Worm (Caenorhabditis elegans) whole organism, L4/young adult: ENCODE data around the gene R52.4.

Experiments
- W03F9.2 ChIP-seq: fragments of 150-350 bp; optimal IDR thresholded peaks from 2 replicates; lab custom pipeline; 2014; ENCODE audit warnings: missing biosample characterization, missing genetic modification characterization
- dao-5 ChIP-seq: sonication (generic microtip); optimal IDR thresholded peaks from 2 replicates; lab custom pipeline; 2016; ENCODE audit warnings: missing genotype, missing genetic modification characterization, moderate library complexity, missing compliant biosample characterization
- him-1 ChIP-seq: sonication (generic microtip); optimal IDR thresholded peaks from 2 replicates; lab custom pipeline; 2016; ENCODE audit warnings: missing genotype, missing genetic modification reagents, missing genetic modification characterization, missing compliant biosample characterization

DNA sequence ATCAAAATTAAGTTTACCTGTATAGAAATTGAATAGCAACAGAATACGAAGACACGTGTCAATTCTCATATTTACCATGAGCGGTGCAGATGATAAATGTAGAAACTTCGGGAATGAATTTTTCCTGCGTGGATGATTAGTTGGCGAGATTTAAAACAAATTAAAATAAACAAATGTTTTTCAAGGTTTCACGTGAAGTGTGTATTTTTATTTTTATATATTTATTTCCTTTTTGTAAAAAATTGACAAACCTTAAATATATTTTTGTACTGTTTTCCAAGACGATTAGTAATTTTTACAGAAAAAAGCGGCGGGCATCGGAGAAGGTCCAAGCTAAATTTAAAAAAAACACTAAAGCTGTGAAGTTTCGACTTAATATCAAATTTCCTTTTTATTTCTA, 32.7 kb downstream of the R52.4 start, which contains the start of gene F07E5.8:
- TF ChIP-seq dao-5 (no peak), him-1 (tag; lab: Kevin White, UChicago) (no peak), W03F9.2 (tag; lab: Kevin White, UChicago) (no peak)
